Fruit fly (Drosophila melanogaster) ovary, adult (tissue): ENCODE results near the gene Cdep.

Experiments
- CG17801 ChIP-seq: fragments of 200-800 bp; optimal IDR thresholded peaks from 2 replicates; lab custom pipeline; 2019; ENCODE audit warnings: missing biosample characterization, mild to moderate bottlenecking, missing genetic modification characterization, moderate library complexity; ENCODE audit not compliant: partially characterized antibody

Gene Cdep

DNA sequence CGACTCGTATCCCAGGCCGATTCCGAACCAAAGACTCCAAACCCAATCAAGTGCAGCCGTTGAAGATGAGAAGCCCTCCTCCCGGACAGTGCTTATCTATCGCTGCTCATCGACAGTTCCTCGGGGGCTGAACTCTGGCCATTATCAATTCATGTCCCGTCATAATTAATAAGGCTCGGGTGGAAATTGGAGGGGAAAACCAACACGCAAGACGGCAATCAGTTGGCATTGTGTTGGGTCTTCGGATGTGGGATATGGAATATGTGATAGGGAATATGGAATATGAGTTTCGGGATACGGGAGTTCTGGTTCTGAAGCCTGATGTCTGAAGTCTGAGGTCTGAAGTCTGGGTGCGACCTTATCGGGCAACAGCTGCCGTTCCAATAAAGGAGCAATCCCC is 83.0 kb downstream of the Cdep start:
- TF ChIP-seq CG17801 (GFP tag; lab: Kevin White, UChicago), result no peak

DNA sequence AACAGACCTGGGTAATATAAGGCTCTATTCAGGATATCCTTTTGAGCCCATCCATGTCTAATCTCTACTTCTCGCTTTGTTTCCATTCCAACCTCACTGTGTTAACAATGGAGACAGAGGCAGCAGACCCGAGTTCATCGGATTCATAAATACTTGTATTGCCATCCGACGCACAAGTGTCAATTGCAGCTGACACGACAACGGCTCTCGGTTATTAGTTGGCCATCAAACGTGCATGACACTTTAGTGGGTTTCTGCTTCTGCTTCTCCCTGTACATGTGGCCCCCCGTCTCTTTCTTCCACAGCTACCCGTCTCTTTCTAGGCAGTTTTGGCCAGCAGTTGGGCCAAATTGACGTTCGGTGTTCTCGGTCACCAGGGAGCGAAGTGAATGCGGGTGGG is 84.3 kb downstream of the Cdep start:
- no peak for TF ChIP-seq CG17801 (GFP tag; lab: Kevin White, UChicago)
